Worm (Caenorhabditis elegans) whole organism, young adult: ENCODE results near the gene snf-10.
A peak's percentile ranks its signal among the peaks of the same experiment; 100 is the strongest.
"Not testable (repeated sequence)": the region's sequence is repeated elsewhere in the genome, so short reads cannot be mapped to it uniquely, and the experiment has no call there.

ENCODE experiments used
- C17E4.6 ChIP-seq: fragments of 200-800 bp; sonication (Bioruptor generic); IDR thresholded peaks from 2 replicates; pipeline ENCODE4 v1.3.6; 2022; ENCODE audit warnings: missing genetic modification reagents, missing genetic modification characterization, missing compliant biosample characterization
- F39B2.1 ChIP-seq: fragments of 200-800 bp; sonication (Bioruptor generic); IDR thresholded peaks from 2 replicates; pipeline ENCODE4 v1.3.6; 2022; ENCODE audit warnings: missing genetic modification reagents, missing genetic modification characterization, missing compliant biosample characterization
- T07F8.4 ChIP-seq: sonication (generic microtip); optimal IDR thresholded peaks from 2 replicates; lab custom pipeline; 2016; ENCODE audit warnings: mild to moderate bottlenecking, missing genetic modification characterization, moderate library complexity, missing compliant biosample characterization
- Y53F4B.3 ChIP-seq: fragments of 200-800 bp; sonication (Bioruptor generic); IDR thresholded peaks from 2 replicates; pipeline ENCODE4 v1.3.6; 2022; ENCODE audit warnings: missing genetic modification reagents, missing genetic modification characterization, missing compliant biosample characterization
- Y53G8AR.9 ChIP-seq: fragments of 200-800 bp; sonication (Bioruptor generic); conservative IDR thresholded peaks from 2 replicates; pipeline ENCODE4 v1.3.6; 2022; ENCODE audit warnings: missing genetic modification reagents, missing genetic modification characterization, missing compliant biosample characterization
- attf-5 ChIP-seq: fragments of 200-800 bp; sonication (Bioruptor generic); optimal IDR thresholded peaks from 2 replicates; lab custom pipeline; 2018; ENCODE audit warnings: mild to moderate bottlenecking, missing genetic modification characterization, missing compliant biosample characterization
- attf-6 ChIP-seq: fragments of 200-800 bp; sonication (Bioruptor generic); IDR thresholded peaks from 2 replicates; pipeline ENCODE4 v1.3.6; 2022; ENCODE audit warnings: missing genetic modification reagents, missing genetic modification characterization, missing compliant biosample characterization
- cebp-1 ChIP-seq, 2 experiments: fragments of 200-800 bp in 1 of 2; sonication (Bioruptor generic) in 1 of 2; sonication (generic microtip) in 1 of 2; IDR thresholded peaks in 1 of 2; optimal IDR thresholded peaks in 1 of 2; 2 replicates each; pipeline versions ENCODE4 v1.3.6 to Lab custom; 2017 to 2022; ENCODE audit warnings: missing compliant biosample characterization in 2 of 2, missing genetic modification characterization in 2 of 2, mild to moderate bottlenecking in 1 of 2, missing genetic modification reagents in 1 of 2, moderate library complexity in 1 of 2
- cebp-2 ChIP-seq: fragments of 200-800 bp; sonication (Bioruptor generic); IDR thresholded peaks from 2 replicates; pipeline ENCODE4 v1.3.6; 2022; ENCODE audit warnings: missing genetic modification characterization, missing compliant biosample characterization
- ceh-100 ChIP-seq: fragments of 200-800 bp; sonication (Bioruptor generic); IDR thresholded peaks from 2 replicates; pipeline ENCODE4 v1.3.6; 2022; ENCODE audit warnings: missing genetic modification reagents, missing genetic modification characterization, missing compliant biosample characterization
- ceh-40 ChIP-seq: fragments of 200-800 bp; sonication (Bioruptor generic); IDR thresholded peaks from 2 replicates; pipeline ENCODE4 v1.3.6; 2022; ENCODE audit warnings: missing genetic modification characterization, missing compliant biosample characterization
- ceh-58 ChIP-seq: fragments of 200-800 bp; sonication (Bioruptor generic); IDR thresholded peaks from 2 replicates; pipeline ENCODE4 v1.3.6; 2022; ENCODE audit warnings: missing genetic modification characterization, missing compliant biosample characterization
- dox-1 ChIP-seq: fragments of 200-800 bp; sonication (Bioruptor generic); IDR thresholded peaks from 2 replicates; pipeline ENCODE4 v1.3.6; 2022; ENCODE audit warnings: missing genetic modification reagents, missing genetic modification characterization, missing compliant biosample characterization
- egrh-3 ChIP-seq: fragments of 200-800 bp; sonication (Bioruptor generic); IDR thresholded peaks from 2 replicates; pipeline ENCODE4 v1.3.6; 2022; ENCODE audit warnings: missing genetic modification reagents, missing genetic modification characterization, missing compliant biosample characterization
- ekl-4 ChIP-seq: fragments of 200-800 bp; sonication (Bioruptor generic); IDR thresholded peaks from 2 replicates; pipeline ENCODE4 v1.3.6; 2022; ENCODE audit warnings: missing genetic modification reagents, missing genetic modification characterization, missing compliant biosample characterization
- hmg-1.2 ChIP-seq: fragments of 200-800 bp; sonication (Bioruptor generic); IDR thresholded peaks from 2 replicates; pipeline ENCODE4 v1.3.6; 2022; ENCODE audit warnings: missing genetic modification reagents, missing genetic modification characterization, missing compliant biosample characterization
- hsf-1 ChIP-seq: fragments of 200-800 bp; sonication (Bioruptor generic); IDR thresholded peaks from 2 replicates; pipeline ENCODE4 v1.3.6; 2022; ENCODE audit warnings: missing genetic modification reagents, missing genetic modification characterization, missing compliant biosample characterization
- lin-35 ChIP-seq, 3 experiments: fragments of 150-350 bp in 2 of 3; sonication (generic microtip) in 1 of 3; optimal IDR thresholded peaks; 2 replicates each; lab custom pipeline; 2014 to 2018; ENCODE audit warnings: missing biosample characterization in 3 of 3, missing genetic modification characterization in 3 of 3, missing genetic modification reagents in 3 of 3
- madf-3 ChIP-seq: fragments of 200-800 bp; sonication (Bioruptor generic); IDR thresholded peaks from 2 replicates; pipeline ENCODE4 v1.3.6; 2022; ENCODE audit warnings: missing genetic modification reagents, missing genetic modification characterization, missing compliant biosample characterization
- pbrm-1 ChIP-seq: fragments of 200-800 bp; sonication (Bioruptor generic); IDR thresholded peaks from 2 replicates; pipeline ENCODE4 v1.3.6; 2022; ENCODE audit warnings: missing genetic modification reagents, missing genetic modification characterization, missing compliant biosample characterization
- rcor-1 ChIP-seq: fragments of 200-800 bp; sonication (Bioruptor generic); IDR thresholded peaks from 2 replicates; pipeline ENCODE4 v1.3.6; 2022; ENCODE audit warnings: missing genetic modification reagents, missing genetic modification characterization, missing compliant biosample characterization
- snpc-1.1 ChIP-seq: sonication (generic microtip); optimal IDR thresholded peaks from 2 replicates; lab custom pipeline; 2017; ENCODE audit warnings: missing genetic modification characterization, mild to moderate bottlenecking, missing compliant biosample characterization, antibody characterized with exemption, moderate library complexity, missing genotype, missing genetic modification reagents; ENCODE audit not compliant: insufficient read depth
- snpc-4 ChIP-seq, 5 experiments: fragments of 150-350 bp in 1 of 5; sonication (generic microtip) in 4 of 5; optimal IDR thresholded peaks; 2 replicates each; lab custom pipeline; 2014 to 2018; ENCODE audit warnings: missing genetic modification characterization in 5 of 5, missing biosample characterization in 3 of 5, antibody characterized with exemption in 2 of 5, mild to moderate bottlenecking in 2 of 5, missing compliant biosample characterization in 2 of 5, missing genotype in 2 of 5, moderate library complexity in 2 of 5, missing genetic modification reagents in 1 of 5
- somi-1 ChIP-seq: fragments of 200-800 bp; sonication (Bioruptor generic); optimal IDR thresholded peaks from 2 replicates; lab custom pipeline; 2018; ENCODE audit warnings: mild to moderate bottlenecking, missing genetic modification characterization, missing compliant biosample characterization
- sptf-2 ChIP-seq: fragments of 200-800 bp; sonication (Bioruptor generic); optimal IDR thresholded peaks from 2 replicates; lab custom pipeline; 2018; ENCODE audit warnings: mild to moderate bottlenecking, missing genetic modification characterization, missing compliant biosample characterization
- unc-130 ChIP-seq: sonication (generic microtip); optimal IDR thresholded peaks from 2 replicates; lab custom pipeline; 2016; ENCODE audit warnings: missing genetic modification reagents, missing genetic modification characterization, missing compliant biosample characterization
- zfh-2 ChIP-seq: fragments of 200-800 bp; sonication (Bioruptor generic); conservative IDR thresholded peaks from 2 replicates; pipeline ENCODE4 v1.3.6; 2022; ENCODE audit warnings: missing genetic modification reagents, missing genetic modification characterization, missing compliant biosample characterization
- ztf-6 ChIP-seq: fragments of 200-800 bp; sonication (Bioruptor generic); IDR thresholded peaks from 2 replicates; pipeline ENCODE4 v1.3.6; 2022; ENCODE audit warnings: missing genetic modification reagents, missing genetic modification characterization, missing compliant biosample characterization

Gene snf-10

ce11 chrV:10456801-10457200 is 16.2 kb upstream of the snf-10 start:
- TF ChIP-seq attf-6 (GFP tag; lab: Robert Waterston, UW), result peak; percentile 76; the same call in 1 of the 2 replicates
- not testable (repeated sequence) for TF ChIP-seq snpc-4 (GFP tag; optimal IDR thresholded peaks at IDR 0.05; lab: Kevin White, UChicago)
- TF ChIP-seq snpc-4 (tag; optimal IDR thresholded peaks at IDR 0.05; lab: Kevin White, UChicago), result peak in 3 of 4 experiments; percentile 45 to 85 (median 72)
- peak; percentile 47; the same call in 1 of the 2 replicates for TF ChIP-seq pbrm-1
- TF ChIP-seq hmg-1.2, result peak; percentile 69
- peak; percentile 62 for TF ChIP-seq snpc-1.1

ce11 chrV:10453466-10453865 is 12.8 kb upstream of the snf-10 start, which contains the start of gene Y32F6A.5:
TSS of gene Y32F6A.5 (minus strand) at chrV:10453605.
- no peak for TF ChIP-seq somi-1
- no peak for TF ChIP-seq F39B2.1 (GFP tag; lab: Robert Waterston, UW)
- TF ChIP-seq C17E4.6 (GFP tag; lab: Robert Waterston, UW), result no peak
- no peak for TF ChIP-seq lin-35 (GFP tag; optimal IDR thresholded peaks at IDR 0.05; lab: Kevin White, UChicago)
- peak; percentile 64; the same call in 1 of the 2 replicates for TF ChIP-seq hsf-1 (GFP tag; lab: Robert Waterston, UW)
- TF ChIP-seq dox-1, result 0 out of 2 replicates have a peak, but pooled peaks have one; percentile 5
- TF ChIP-seq unc-130 (GFP tag; lab: Kevin White, UChicago), result no peak

- 0 out of 2 replicates have a peak, but pooled peaks have one; percentile 27 for TF ChIP-seq Y53G8AR.9 (GFP tag; lab: Robert Waterston, UW)
- TF ChIP-seq ceh-100 (GFP tag; lab: Robert Waterston, UW), result 0 out of 2 replicates have a peak, but pooled peaks have one; percentile 32
- TF ChIP-seq ceh-58 (GFP tag; lab: Robert Waterston, UW), result peak; percentile 94
- TF ChIP-seq Y53F4B.3 (GFP tag; lab: Robert Waterston, UW), result peak; percentile 97; the same call in 1 of the 2 replicates
- TF ChIP-seq ekl-4, result 0 out of 2 replicates have a peak, but pooled peaks have one; percentile 22
- TF ChIP-seq egrh-3, result peak; percentile 90
- TF ChIP-seq ceh-40 (GFP tag; lab: Robert Waterston, UW), result 0 out of 2 replicates have a peak, but pooled peaks have one; percentile 34
- peak; percentile 75; the same call in 1 of the 2 replicates for TF ChIP-seq madf-3 (GFP tag; lab: Robert Waterston, UW)
- 0 out of 2 replicates have a peak, but pooled peaks have one; percentile 32 for TF ChIP-seq attf-6 (GFP tag; lab: Robert Waterston, UW)
Observed at ce11 chrV:10450355-10450754, 9.7 kb upstream of the snf-10 start.

ce11 chrV:10449947-10450346 is 9.3 kb upstream of the snf-10 start:
- TF ChIP-seq egrh-3 (peak; percentile 84; the same call in 1 of the 2 replicates), Y53F4B.3 (GFP tag; lab: Robert Waterston, UW) (peak; percentile 60; the same call in 1 of the 2 replicates), madf-3 (GFP tag; lab: Robert Waterston, UW) (0 out of 2 replicates have a peak, but pooled peaks have one; percentile 54)

- TF ChIP-seq Y53F4B.3 (GFP tag; lab: Robert Waterston, UW), result peak; percentile 95; the same call in 1 of the 2 replicates
- TF ChIP-seq egrh-3, result peak; percentile 89
- TF ChIP-seq ztf-6 (GFP tag; lab: Robert Waterston, UW), result peak; percentile 71; the same call in 1 of the 2 replicates
- peak; percentile 90; the same call in 1 of the 2 replicates for TF ChIP-seq ceh-58 (GFP tag; lab: Robert Waterston, UW)
- 0 out of 2 replicates have a peak, but pooled peaks have one; percentile 16 for TF ChIP-seq Y53G8AR.9 (GFP tag; lab: Robert Waterston, UW)
- peak; percentile 46; the same call in 1 of the 2 replicates for TF ChIP-seq madf-3 (GFP tag; lab: Robert Waterston, UW)
Observed at ce11 chrV:10449302-10449701, 8.7 kb upstream of the snf-10 start.

- TF ChIP-seq cebp-2 (GFP tag; lab: Robert Waterston, UW) (no peak), hmg-1.2 (peak; percentile 97), rcor-1 (GFP tag; lab: Robert Waterston, UW) (no peak; the same call in 1 of the 2 replicates), unc-130 (GFP tag; lab: Kevin White, UChicago) (peak; percentile 22), cebp-1 (GFP tag; IDR thresholded peaks at IDR 0.05; lab: Robert Waterston, UW) (no peak), cebp-1 (tag; optimal IDR thresholded peaks at IDR 0.05; lab: Kevin White, UChicago) (peak; percentile 41), zfh-2 (GFP tag; lab: Robert Waterston, UW) (no peak), attf-5 (GFP tag; lab: Kevin White, UChicago) (peak; percentile 66), dox-1 (0 out of 2 replicates have a peak, but pooled peaks have one; percentile 39), T07F8.4 (no peak), sptf-2 (GFP tag; lab: Kevin White, UChicago) (no peak)
Observed at ce11 chrV:10441135-10442024, 757 bp upstream of the snf-10 start, which contains the start of gene pap-1. TSS of gene pap-1 (plus strand) at chrV:10441974.
